Fruit fly (Drosophila melanogaster) whole organism, embryonic: ENCODE data around the gene Eig71Ed.

Experiments
- Aef1 ChIP-seq: fragments of 200-800 bp; sonication (Bioruptor generic); IDR thresholded peaks from 3 replicates; pipeline ENCODE4 v1.3.6; 2022; ENCODE audit warnings: missing biosample characterization, missing genetic modification characterization
- Antp ChIP-seq: fragments of 200-800 bp; sonication (Bioruptor generic); optimal IDR thresholded peaks from 3 replicates; lab custom pipeline; 2016; ENCODE audit warnings: missing biosample characterization, missing genetic modification characterization
- B-H1 ChIP-seq: fragments of 200-800 bp; sonication (Bioruptor generic); IDR thresholded peaks from 3 replicates; pipeline ENCODE4 v1.3.6; 2022; ENCODE audit warnings: missing biosample characterization, missing genetic modification characterization
- Bteb2 ChIP-seq: fragments of 200-800 bp; sonication (Bioruptor generic); optimal IDR thresholded peaks from 2 replicates; lab custom pipeline; 2016; ENCODE audit warnings: missing biosample characterization, missing genetic modification characterization
- CG10267 ChIP-seq: fragments of 200-800 bp; sonication (Bioruptor generic); optimal IDR thresholded peaks from 2 replicates; lab custom pipeline; 2018; ENCODE audit warnings: missing biosample characterization, mild to moderate bottlenecking, missing genetic modification characterization, moderate library complexity
- CG10959 ChIP-seq: fragments of 200-800 bp; sonication (Bioruptor generic); IDR thresholded peaks from 2 replicates; pipeline ENCODE4 v1.3.6; 2022; ENCODE audit warnings: missing biosample characterization, missing genetic modification characterization
- CG12219 ChIP-seq: fragments of 200-800 bp; sonication (Bioruptor generic); optimal IDR thresholded peaks from 3 replicates; lab custom pipeline; 2018; ENCODE audit warnings: missing biosample characterization, mild to moderate bottlenecking, missing genetic modification characterization
- CG12391 ChIP-seq: fragments of 200-800 bp; sonication (Bioruptor generic); optimal IDR thresholded peaks from 3 replicates; lab custom pipeline; 2018; ENCODE audit warnings: missing biosample characterization, mild to moderate bottlenecking, missing genetic modification characterization, moderate library complexity
- CG13123 ChIP-seq: fragments of 200-800 bp; sonication (Bioruptor generic); optimal IDR thresholded peaks from 2 replicates; lab custom pipeline; 2016; ENCODE audit warnings: missing biosample characterization, missing genetic modification characterization
- CG13624 ChIP-seq: fragments of 200-800 bp; sonication (Bioruptor generic); optimal IDR thresholded peaks from 2 replicates; lab custom pipeline; 2016; ENCODE audit warnings: missing biosample characterization, missing genetic modification characterization
- CG15011 ChIP-seq: fragments of 200-800 bp; sonication (Bioruptor generic); optimal IDR thresholded peaks from 3 replicates; lab custom pipeline; 2018; ENCODE audit warnings: missing biosample characterization, mild to moderate bottlenecking, missing genetic modification characterization
- CG1647 ChIP-seq: fragments of 200-800 bp; sonication (Bioruptor generic); optimal IDR thresholded peaks from 3 replicates; lab custom pipeline; 2016; ENCODE audit warnings: missing biosample characterization, missing genetic modification characterization
- CG2202 ChIP-seq: fragments of 200-800 bp; sonication (Bioruptor generic); optimal IDR thresholded peaks from 2 replicates; lab custom pipeline; 2018; ENCODE audit warnings: missing biosample characterization, mild to moderate bottlenecking, missing genetic modification characterization
- CG2875 ChIP-seq: fragments of 200-800 bp; sonication (Bioruptor generic); optimal IDR thresholded peaks from 2 replicates; lab custom pipeline; 2017; ENCODE audit warnings: missing biosample characterization, mild to moderate bottlenecking, missing genetic modification characterization, missing genetic modification reagents
- CG31365 ChIP-seq: fragments of 200-800 bp; sonication (Bioruptor generic); optimal IDR thresholded peaks from 2 replicates; lab custom pipeline; 2018; ENCODE audit warnings: missing biosample characterization, mild to moderate bottlenecking, missing genetic modification characterization
- CG34376 ChIP-seq: fragments of 200-800 bp; sonication (Bioruptor generic); optimal IDR thresholded peaks from 2 replicates; lab custom pipeline; 2018; ENCODE audit warnings: missing biosample characterization, mild to moderate bottlenecking, missing genetic modification characterization
- CG3726 ChIP-seq: fragments of 200-800 bp; sonication (Bioruptor generic); IDR thresholded peaks from 3 replicates; pipeline ENCODE4, ENCODE4 v1.3.6; 2022; ENCODE audit warnings: missing biosample characterization, missing genetic modification characterization
- CG3995 ChIP-seq: fragments of 200-800 bp; sonication (Bioruptor generic); optimal IDR thresholded peaks from 3 replicates; lab custom pipeline; 2016; ENCODE audit warnings: missing biosample characterization, missing genetic modification characterization
- CG6272 ChIP-seq: fragments of 200-800 bp; sonication (Bioruptor generic); IDR thresholded peaks from 2 replicates; pipeline ENCODE4 v1.3.6; 2022; ENCODE audit warnings: missing biosample characterization, missing genetic modification characterization
- CG6791 ChIP-seq: fragments of 200-800 bp; sonication (Bioruptor generic); IDR thresholded peaks from 3 replicates; pipeline ENCODE4 v1.3.6; 2022; ENCODE audit warnings: missing biosample characterization, missing genetic modification characterization; ENCODE audit not compliant: partially characterized antibody
- CG8924 ChIP-seq: fragments of 200-800 bp; optimal IDR thresholded peaks from 3 replicates; lab custom pipeline; 2019; ENCODE audit warnings: missing biosample characterization, mild to moderate bottlenecking, missing genetic modification characterization, moderate library complexity
- CG8944 ChIP-seq: fragments of 200-800 bp; sonication (Bioruptor generic); optimal IDR thresholded peaks from 3 replicates; lab custom pipeline; 2016; ENCODE audit warnings: missing biosample characterization, missing genetic modification characterization
- D19A ChIP-seq: fragments of 200-800 bp; optimal IDR thresholded peaks from 3 replicates; lab custom pipeline; 2019; ENCODE audit warnings: missing biosample characterization, mild to moderate bottlenecking, missing genetic modification characterization, moderate library complexity
- Dp ChIP-seq: fragments of 200-800 bp; sonication (Bioruptor generic); optimal IDR thresholded peaks from 2 replicates; lab custom pipeline; 2018; ENCODE audit warnings: missing biosample characterization, mild to moderate bottlenecking, missing genetic modification characterization, moderate library complexity
- Hr51 ChIP-seq, 2 experiments: fragments of 200-800 bp; sonication (Bioruptor generic); optimal IDR thresholded peaks; 2 replicates in 1 of 2; 3 replicates in 1 of 2; lab custom pipeline; 2016 to 2018; ENCODE audit warnings: missing biosample characterization in 2 of 2, missing genetic modification characterization in 2 of 2, mild to moderate bottlenecking in 1 of 2, moderate library complexity in 1 of 2
- Med ChIP-seq: fragments of 200-800 bp; sonication (Bioruptor generic); peaks from one replicate; lab custom pipeline; 2016; ENCODE audit warnings: missing biosample characterization, missing genetic modification characterization, mild to moderate bottlenecking, inconsistent platforms, moderate library complexity
- NfI ChIP-seq: fragments of 200-800 bp; sonication (Bioruptor generic); optimal IDR thresholded peaks from 3 replicates; lab custom pipeline; 2018; ENCODE audit warnings: missing biosample characterization, mild to moderate bottlenecking, missing genetic modification characterization, moderate library complexity
- PHDP ChIP-seq: fragments of 200-800 bp; sonication (Bioruptor generic); optimal IDR thresholded peaks from 3 replicates; lab custom pipeline; 2018; ENCODE audit warnings: missing biosample characterization, mild to moderate bottlenecking, missing genetic modification characterization, moderate library complexity
- Rfx ChIP-seq: fragments of 200-800 bp; sonication (Bioruptor generic); IDR thresholded peaks from 2 replicates; pipeline ENCODE4 v1.3.6; 2022; ENCODE audit warnings: missing biosample characterization, missing genetic modification characterization
- Rx ChIP-seq: fragments of 200-800 bp; sonication (Bioruptor generic); IDR thresholded peaks from 2 replicates; pipeline ENCODE4 v1.3.6; 2022; ENCODE audit warnings: missing biosample characterization, missing genetic modification characterization
- Stat92E ChIP-seq, 3 experiments: fragments of >200 bp in 2 of 3; fragments of 200-800 bp in 1 of 3; sonication (Bioruptor generic) in 1 of 3; optimal IDR thresholded peaks; 2 replicates each; lab custom pipeline; 2017 to 2019; ENCODE audit warnings: missing biosample characterization in 3 of 3, missing genetic modification characterization in 3 of 3, mild to moderate bottlenecking in 1 of 3, moderate library complexity in 1 of 3
- chn ChIP-seq: fragments of 200-800 bp; sonication (Bioruptor generic); optimal IDR thresholded peaks from 2 replicates; lab custom pipeline; 2016; ENCODE audit warnings: missing biosample characterization, missing genetic modification characterization
- dpn ChIP-seq, 2 experiments: fragments of 200-800 bp; sonication (Bioruptor generic); optimal IDR thresholded peaks; 3 replicates each; lab custom pipeline; 2016; ENCODE audit warnings: missing biosample characterization in 2 of 2, missing genetic modification characterization in 2 of 2
- klu ChIP-seq: fragments of 200-800 bp; sonication (Bioruptor generic); IDR thresholded peaks from 2 replicates; pipeline ENCODE4 v1.3.6; 2022; ENCODE audit warnings: missing biosample characterization, missing genetic modification characterization
- kni ChIP-seq: fragments of 200-800 bp; sonication (Bioruptor generic); optimal IDR thresholded peaks from 3 replicates; lab custom pipeline; 2017; ENCODE audit warnings: mild to moderate bottlenecking, missing biosample characterization, missing genetic modification reagents, missing genetic modification characterization
- lov ChIP-seq, 2 experiments: fragments of 200-800 bp in 1 of 2; fragments of >200 bp in 1 of 2; sonication (Bioruptor generic) in 1 of 2; IDR thresholded peaks in 1 of 2; optimal IDR thresholded peaks in 1 of 2; 2 replicates in 1 of 2; 3 replicates in 1 of 2; pipeline versions ENCODE4 v1.3.6 to Lab custom; 2017 to 2022; ENCODE audit warnings: missing biosample characterization in 1 of 2, missing genetic modification characterization in 1 of 2
- mld ChIP-seq: fragments of 200-800 bp; sonication (Bioruptor generic); IDR thresholded peaks from 3 replicates; pipeline ENCODE4 v1.3.6; 2022; ENCODE audit warnings: missing biosample characterization, missing genetic modification characterization; ENCODE audit not compliant: partially characterized antibody
- nau ChIP-seq: fragments of 200-800 bp; sonication (Bioruptor generic); optimal IDR thresholded peaks from 3 replicates; lab custom pipeline; 2017; ENCODE audit warnings: missing biosample characterization, mild to moderate bottlenecking, missing genetic modification characterization, missing genetic modification reagents
- org-1 ChIP-seq: fragments of 200-800 bp; sonication (Bioruptor generic); optimal IDR thresholded peaks from 2 replicates; lab custom pipeline; 2017; ENCODE audit warnings: missing biosample characterization, missing genetic modification characterization
- phol ChIP-seq: fragments of 200-800 bp; sonication (Bioruptor generic); optimal IDR thresholded peaks from 3 replicates; lab custom pipeline; 2018; ENCODE audit warnings: missing biosample characterization, mild to moderate bottlenecking, missing genetic modification characterization, moderate library complexity
- scrt ChIP-seq: fragments of 200-800 bp; sonication (Bioruptor generic); optimal IDR thresholded peaks from 2 replicates; lab custom pipeline; 2018; ENCODE audit warnings: missing biosample characterization, mild to moderate bottlenecking, missing genetic modification characterization, moderate library complexity
- slp2 ChIP-seq: fragments of 200-800 bp; sonication (Bioruptor generic); optimal IDR thresholded peaks from 2 replicates; lab custom pipeline; 2016; ENCODE audit warnings: missing biosample characterization, missing genetic modification characterization
- sna ChIP-seq: fragments of 200-800 bp; sonication (Bioruptor generic); IDR thresholded peaks from 2 replicates; pipeline ENCODE4 v1.3.6; 2022; ENCODE audit warnings: missing biosample characterization, missing genetic modification characterization; ENCODE audit not compliant: partially characterized antibody
- sqz ChIP-seq: fragments of 200-800 bp; sonication (Bioruptor generic); optimal IDR thresholded peaks from 3 replicates; lab custom pipeline; 2018; ENCODE audit warnings: missing biosample characterization, mild to moderate bottlenecking, missing genetic modification characterization
- tll ChIP-seq, 2 experiments: fragments of 200-800 bp in 1 of 2; fragments of >200 bp in 1 of 2; sonication (Bioruptor generic) in 1 of 2; optimal IDR thresholded peaks; 2 replicates each; lab custom pipeline; 2017 to 2019; ENCODE audit warnings: missing biosample characterization in 2 of 2, missing genetic modification characterization in 2 of 2, mild to moderate bottlenecking in 1 of 2, moderate library complexity in 1 of 2
- toy ChIP-seq: fragments of 200-800 bp; sonication (Bioruptor generic); IDR thresholded peaks from 2 replicates; pipeline ENCODE4 v1.3.6; 2022; ENCODE audit warnings: missing biosample characterization, missing genetic modification characterization
- twi ChIP-seq: fragments of 200-800 bp; optimal IDR thresholded peaks from 2 replicates; lab custom pipeline; 2019; ENCODE audit warnings: missing biosample characterization, mild to moderate bottlenecking, missing genetic modification characterization, moderate library complexity
- unc-4 ChIP-seq: fragments of 200-800 bp; sonication (Bioruptor generic); IDR thresholded peaks from 2 replicates; pipeline ENCODE4 v1.3.6; 2022; ENCODE audit warnings: missing biosample characterization, missing genetic modification characterization; ENCODE audit not compliant: partially characterized antibody
- yki ChIP-seq: fragments of >200 bp; optimal IDR thresholded peaks from 3 replicates; lab custom pipeline; 2018

The Eig71Ed gene

dm6 chr3L:15700338-15700966 lies 48.1 kb downstream of the Eig71Ed start (continued):
- no peak for TF ChIP-seq CG15011 (GFP tag; lab: Kevin White, UChicago)
- TF ChIP-seq CG34376 (GFP tag; lab: Kevin White, UChicago): no peak
- no peak for TF ChIP-seq Antp (GFP tag; lab: Kevin White, UChicago)
- no peak for TF ChIP-seq org-1 (GFP tag; lab: Kevin White, UChicago)
- TF ChIP-seq CG31365: no peak
- no peak for TF ChIP-seq yki (lab: Kevin White, UChicago)
- no peak for TF ChIP-seq slp2 (GFP tag; lab: Kevin White, UChicago)
- no peak for TF ChIP-seq kni (GFP tag; lab: Kevin White, UChicago)
- TF ChIP-seq CG2202 (tag; lab: Kevin White, UChicago): peak; percentile 53
- TF ChIP-seq nau: no peak
- TF ChIP-seq tll (GFP tag; optimal IDR thresholded peaks at IDR 0.05; lab: Kevin White, UChicago): no peak
- TF ChIP-seq B-H1 (GFP tag; lab: Robert Waterston, UW): no peak
- no peak for TF ChIP-seq dpn (GFP tag; optimal IDR thresholded peaks at IDR 0.05; lab: Kevin White, UChicago)
- no peak for TF ChIP-seq Dp
- TF ChIP-seq CG3995: no peak
- TF ChIP-seq unc-4 (GFP tag; lab: Robert Waterston, UW): no peak
- TF ChIP-seq chn: no peak
- TF ChIP-seq CG2875 (GFP tag; lab: Kevin White, UChicago): peak; percentile 38
- TF ChIP-seq CG6791 (GFP tag; lab: Robert Waterston, UW): 0 out of 3 replicates have a peak, but pooled peaks have one; percentile 13
- peak; percentile 46; the same call in 1 of the 2 replicates for TF ChIP-seq CG10959 (GFP tag; lab: Robert Waterston, UW)
- TF ChIP-seq CG12219 (GFP tag; lab: Kevin White, UChicago): no peak
- no peak for TF ChIP-seq Hr51 (GFP tag; optimal IDR thresholded peaks at IDR 0.05; lab: Kevin White, UChicago)
- TF ChIP-seq CG8944 (GFP tag; lab: Kevin White, UChicago): no peak
- peak; percentile 60 for TF ChIP-seq CG10267 (tag; lab: Kevin White, UChicago)
- no peak for TF ChIP-seq klu
- no peak for TF ChIP-seq Rfx (GFP tag; lab: Robert Waterston, UW)
- no peak for TF ChIP-seq lov (optimal IDR thresholded peaks at IDR 0.05; lab: Kevin White, UChicago)
- TF ChIP-seq lov (GFP tag; IDR thresholded peaks at IDR 0.05; lab: Robert Waterston, UW): no peak
- no peak for TF ChIP-seq Rx
- TF ChIP-seq CG13123 (GFP tag; lab: Kevin White, UChicago): no peak
- peak; percentile 62 for TF ChIP-seq phol
- TF ChIP-seq mld (GFP tag; lab: Robert Waterston, UW): no peak
- TF ChIP-seq scrt (GFP tag; lab: Kevin White, UChicago): no peak
- no peak for TF ChIP-seq CG3726 (GFP tag; lab: Robert Waterston, UW)
- TF ChIP-seq NfI (GFP tag; lab: Kevin White, UChicago): no peak
- TF ChIP-seq PHDP: no peak
- peak; percentile 75 for TF ChIP-seq CG8924 (tag; lab: Kevin White, UChicago)
- no peak for TF ChIP-seq Bteb2
- TF ChIP-seq toy (GFP tag; lab: Robert Waterston, UW): no peak
- no peak for TF ChIP-seq twi (tag; lab: Kevin White, UChicago)
- TF ChIP-seq CG13624 (GFP tag; lab: Kevin White, UChicago): no peak
- no peak for TF ChIP-seq CG6272 (GFP tag; lab: Robert Waterston, UW)
- no peak for TF ChIP-seq CG1647 (GFP tag; lab: Kevin White, UChicago)
- no peak for TF ChIP-seq Aef1 (GFP tag; lab: Robert Waterston, UW)
- peak in 1 of 3 experiments; percentile 23 for TF ChIP-seq Stat92E (GFP tag; optimal IDR thresholded peaks at IDR 0.05; lab: Kevin White, UChicago)
- TF ChIP-seq Med (GFP tag; lab: Kevin White, UChicago): no peak
- TF ChIP-seq sna (GFP tag; lab: Robert Waterston, UW): no peak
- TF ChIP-seq CG12391: peak; percentile 81
- peak; percentile 69 for TF ChIP-seq D19A (tag; lab: Kevin White, UChicago)
- TF ChIP-seq sqz (GFP tag; lab: Kevin White, UChicago): peak; percentile 20
